Worm (Caenorhabditis elegans): ENCODE measurements around the gene znf-782.

Gene znf-782

ce11 chrIV:1012447-1012846, 54.9 kb downstream of the znf-782 start, which contains the start of gene rbm-39 (continued):
- peak; percentile 66 for TF ChIP-seq grh-1 (GFP tag; IDR thresholded peaks at IDR 0.05)
- TF ChIP-seq lin-15B (tag; optimal IDR thresholded peaks at IDR 0.05): peak; percentile 86
- TF ChIP-seq C04F5.9 (tag; optimal IDR thresholded peaks at IDR 0.05): peak; percentile 68
- TF ChIP-seq lir-3 (tag; optimal IDR thresholded peaks at IDR 0.05; ENCODE audit: poor library complexity): no peak
- peak; percentile 89 for TF ChIP-seq vab-15 (tag; optimal IDR thresholded peaks at IDR 0.05)
- TF ChIP-seq egl-13 (tag; optimal IDR thresholded peaks at IDR 0.05): peak; percentile 8
- TF ChIP-seq nhr-12 (tag; optimal IDR thresholded peaks at IDR 0.05): no peak
- no peak for TF ChIP-seq hlh-4 (tag; optimal IDR thresholded peaks at IDR 0.05)
- TF ChIP-seq mdl-1 (tag; optimal IDR thresholded peaks at IDR 0.05): peak in 1 of 2 experiments; percentile 78

- no peak for TF ChIP-seq alr-1 (tag; optimal IDR thresholded peaks at IDR 0.05; ENCODE audit: borderline replicate concordance)
Measured at ce11 chrIV:1011776-1012175, 55.5 kb downstream of the znf-782 start.

- TF ChIP-seq sptf-1 (tag; optimal IDR thresholded peaks at IDR 0.05) (no peak), dpl-1 (GFP tag; optimal IDR thresholded peaks at IDR 0.05) (no peak), fkh-4 (tag; optimal IDR thresholded peaks at IDR 0.05; ENCODE audit: borderline replicate concordance) (no peak), lin-14 (GFP tag; optimal IDR thresholded peaks at IDR 0.05) (no peak), ceh-88 (GFP tag; IDR thresholded peaks at IDR 0.05) (no peak), nhr-47 (tag; optimal IDR thresholded peaks at IDR 0.05) (no peak)
Measured at ce11 chrIV:1010212-1010611, 57.1 kb downstream of the znf-782 start, which contains the start of gene atg-3. Gene atg-3 (plus strand): TSS chrIV:1010512.

- TF ChIP-seq lin-35 (GFP tag; optimal IDR thresholded peaks at IDR 0.05): peak; percentile 64 to 79
- TF ChIP-seq unc-86 (tag; optimal IDR thresholded peaks at IDR 0.05): peak; percentile 7
- TF ChIP-seq mef-2 (tag; optimal IDR thresholded peaks at IDR 0.05): no peak
- TF ChIP-seq lin-15B (tag; optimal IDR thresholded peaks at IDR 0.05): peak; percentile 40
- peak; percentile 37 for TF ChIP-seq xbp-1 (tag; optimal IDR thresholded peaks at IDR 0.05)
- no peak for TF ChIP-seq alr-1 (tag; optimal IDR thresholded peaks at IDR 0.05; ENCODE audit: borderline replicate concordance)
- TF ChIP-seq F16B12.6 (tag; optimal IDR thresholded peaks at IDR 0.05): peak; percentile 97
- TF ChIP-seq jun-1 (tag; optimal IDR thresholded peaks at IDR 0.05): no peak
- no peak for TF ChIP-seq ztf-4 (tag; optimal IDR thresholded peaks at IDR 0.05)
- peak; percentile 59 to 63 for TF ChIP-seq lsy-2 (tag; optimal IDR thresholded peaks at IDR 0.05)
- TF ChIP-seq lin-39 (tag; optimal IDR thresholded peaks at IDR 0.05): no peak
- TF ChIP-seq mdl-1 (tag; optimal IDR thresholded peaks at IDR 0.05): peak in 1 of 2 experiments; percentile 65
- TF ChIP-seq efl-3 (GFP tag; optimal IDR thresholded peaks at IDR 0.05): no peak
- peak; percentile 60 for TF ChIP-seq fkh-8 (tag; optimal IDR thresholded peaks at IDR 0.05)
- no peak for TF ChIP-seq blmp-1 (tag; optimal IDR thresholded peaks at IDR 0.05)
- TF ChIP-seq nhr-47 (tag; optimal IDR thresholded peaks at IDR 0.05): peak; percentile 58
- no peak for TF ChIP-seq egl-27 (tag; optimal IDR thresholded peaks at IDR 0.05)
- TF ChIP-seq pqm-1 (tag; optimal IDR thresholded peaks at IDR 0.05): no peak
- TF ChIP-seq snu-23 (GFP tag; optimal IDR thresholded peaks at IDR 0.05): peak; percentile 66
- TF ChIP-seq snpc-4 (tag; optimal IDR thresholded peaks at IDR 0.05): peak; percentile 18
- TF ChIP-seq isw-1 (GFP tag; IDR thresholded peaks at IDR 0.05): peak; percentile 40
- TF ChIP-seq skn-1 (tag; optimal IDR thresholded peaks at IDR 0.05): peak; percentile 37
- peak; percentile 71 for TF ChIP-seq C04F5.9 (tag; optimal IDR thresholded peaks at IDR 0.05)
- peak; percentile 16 to 38 (median 29) for TF ChIP-seq ceh-82 (tag; optimal IDR thresholded peaks at IDR 0.05)
- TF ChIP-seq nhr-20 (tag; optimal IDR thresholded peaks at IDR 0.05): peak; percentile 8
- TF ChIP-seq dpl-1 (GFP tag; optimal IDR thresholded peaks at IDR 0.05): peak; percentile 34 to 69 (median 64)
- no peak for TF ChIP-seq sox-4 (tag; optimal IDR thresholded peaks at IDR 0.05)
- TF ChIP-seq aha-1 (tag; optimal IDR thresholded peaks at IDR 0.05): no peak
- no peak for TF ChIP-seq nhr-76 (tag; optimal IDR thresholded peaks at IDR 0.05)
- peak; percentile 72 to 74 for TF ChIP-seq efl-1 (optimal IDR thresholded peaks at IDR 0.05)
- TF ChIP-seq efl-1 (GFP tag; optimal IDR thresholded peaks at IDR 0.05 in 1 of 2): peak; percentile 70 to 96
- TF ChIP-seq tbx-2 (tag; optimal IDR thresholded peaks at IDR 0.05): peak; percentile 31
- peak; percentile 62 for TF ChIP-seq mep-1 (tag; optimal IDR thresholded peaks at IDR 0.05)
- TF ChIP-seq lin-13 (GFP tag; optimal IDR thresholded peaks at IDR 0.05): peak; percentile 3
- peak; percentile 30 for TF ChIP-seq dsc-1 (tag; optimal IDR thresholded peaks at IDR 0.05)
Measured at ce11 chrIV:1009546-1009945, 57.8 kb downstream of the znf-782 start, which contains the start of gene Y55F3AM.9. Gene Y55F3AM.9 (minus strand): TSS chrIV:1009734.

Data from whole organism, L1 larva.